Worm (Caenorhabditis elegans) whole organism, early embryonic: ENCODE results near the gene gst-30.

Source experiments
- ama-1 ChIP-seq: fragments of 150-350 bp; optimal IDR thresholded peaks from 2 replicates; lab custom pipeline; 2014
- ceh-13 ChIP-seq: fragments of 200-800 bp; sonication (Bioruptor generic); optimal IDR thresholded peaks from 2 replicates; lab custom pipeline; 2018; ENCODE audit warnings: mild to moderate bottlenecking, missing genetic modification characterization, missing compliant biosample characterization
- ets-7 ChIP-seq: sonication (generic microtip); optimal IDR thresholded peaks from 2 replicates; lab custom pipeline; 2016; ENCODE audit warnings: missing genotype, missing genetic modification characterization, missing compliant biosample characterization
- hnd-1 ChIP-seq: sonication (generic microtip); optimal IDR thresholded peaks from 2 replicates; lab custom pipeline; 2016; ENCODE audit warnings: missing genetic modification characterization, missing compliant biosample characterization
- scrt-1 ChIP-seq: fragments of 200-800 bp; sonication (Bioruptor generic); IDR thresholded peaks from 2 replicates; pipeline ENCODE4 v1.3.6; 2022; ENCODE audit warnings: missing genetic modification characterization, missing compliant biosample characterization
- sea-1 ChIP-seq: fragments of 200-800 bp; sonication (Bioruptor generic); conservative IDR thresholded peaks from 2 replicates; pipeline ENCODE4 v1.3.6; 2022; ENCODE audit warnings: missing genetic modification characterization, missing compliant biosample characterization
- tbx-11 ChIP-seq: fragments of 200-800 bp; sonication (Bioruptor generic); IDR thresholded peaks from 2 replicates; pipeline ENCODE4 v1.3.6; 2022; ENCODE audit warnings: missing genetic modification characterization, missing compliant biosample characterization
- tbx-37 ChIP-seq: fragments of 200-800 bp; sonication (Bioruptor generic); conservative IDR thresholded peaks from 2 replicates; pipeline ENCODE4 v1.3.6; 2022; ENCODE audit warnings: missing genetic modification reagents, missing genetic modification characterization, missing compliant biosample characterization

ce11 chrII:4942829-4943228 is 8.0 kb upstream of the gst-30 start:
- no peak for TF ChIP-seq scrt-1
- TF ChIP-seq ama-1: no peak
- no peak for TF ChIP-seq tbx-37 (GFP tag; lab: Robert Waterston, UW)
- no peak for TF ChIP-seq sea-1 (GFP tag; lab: Robert Waterston, UW)
- no peak for TF ChIP-seq ets-7 (tag; lab: Kevin White, UChicago)
- TF ChIP-seq hnd-1 (tag; lab: Kevin White, UChicago): no peak
- TF ChIP-seq tbx-11 (GFP tag; lab: Robert Waterston, UW): no peak
- no peak for TF ChIP-seq ceh-13 (GFP tag; lab: Kevin White, UChicago)
